Fruit fly (Drosophila melanogaster) whole organism, pupa: ENCODE results near the gene CG16753.

Source experiments
- CG10348 ChIP-seq: fragments of 200-800 bp; sonication (Bioruptor generic); IDR thresholded peaks from 2 replicates; pipeline ENCODE4 v1.3.6; 2022; ENCODE audit warnings: missing biosample characterization, missing genetic modification characterization
- CG12605 ChIP-seq: fragments of 200-800 bp; sonication (Bioruptor generic); IDR thresholded peaks from 2 replicates; pipeline ENCODE4 v1.3.6; 2022; ENCODE audit warnings: missing biosample characterization, missing genetic modification characterization
- CG13204 ChIP-seq: fragments of 200-800 bp; sonication (Bioruptor generic); optimal IDR thresholded peaks from 2 replicates; lab custom pipeline; 2018; ENCODE audit warnings: missing biosample characterization, mild to moderate bottlenecking, missing genetic modification characterization, moderate library complexity
- CG14655 ChIP-seq: fragments of 200-800 bp; sonication (Bioruptor generic); optimal IDR thresholded peaks from 3 replicates; lab custom pipeline; 2017; ENCODE audit warnings: mild to moderate bottlenecking, missing biosample characterization, missing genetic modification reagents, missing genetic modification characterization
- CG15710 ChIP-seq: fragments of 200-800 bp; sonication (Bioruptor generic); optimal IDR thresholded peaks from 2 replicates; lab custom pipeline; 2018; ENCODE audit warnings: missing biosample characterization, mild to moderate bottlenecking, missing genetic modification characterization, moderate library complexity
- CG17806 ChIP-seq: fragments of 200-800 bp; sonication (Bioruptor generic); optimal IDR thresholded peaks from 2 replicates; lab custom pipeline; 2018; ENCODE audit warnings: missing biosample characterization, mild to moderate bottlenecking, missing genetic modification characterization, moderate library complexity
- CG32121 ChIP-seq: fragments of 200-800 bp; sonication (Bioruptor generic); IDR thresholded peaks from 2 replicates; pipeline ENCODE4 v1.3.6; 2022; ENCODE audit warnings: missing biosample characterization, missing genetic modification characterization
- CG34367 ChIP-seq: fragments of 200-800 bp; sonication (Bioruptor generic); optimal IDR thresholded peaks from 2 replicates; lab custom pipeline; 2018; ENCODE audit warnings: missing biosample characterization, mild to moderate bottlenecking, missing genetic modification characterization
- CG4496 ChIP-seq: fragments of 200-800 bp; sonication (Bioruptor generic); IDR thresholded peaks from 3 replicates; pipeline ENCODE4 v1.3.6; 2022; ENCODE audit warnings: missing biosample characterization, missing genetic modification characterization
- CG8159 ChIP-seq: fragments of 200-800 bp; sonication (Bioruptor generic); optimal IDR thresholded peaks from 3 replicates; lab custom pipeline; 2018; ENCODE audit warnings: missing biosample characterization, mild to moderate bottlenecking, missing genetic modification characterization, moderate library complexity
- CG8301 ChIP-seq: fragments of 200-800 bp; sonication (Bioruptor generic); optimal IDR thresholded peaks from 2 replicates; lab custom pipeline; 2018; ENCODE audit warnings: missing biosample characterization, mild to moderate bottlenecking, missing genetic modification characterization
- CG9948 ChIP-seq: fragments of 200-800 bp; sonication (Bioruptor generic); optimal IDR thresholded peaks from 2 replicates; lab custom pipeline; 2018; ENCODE audit warnings: missing biosample characterization, mild to moderate bottlenecking, missing genetic modification characterization, moderate library complexity
- D1 ChIP-seq: fragments of 200-800 bp; sonication (Bioruptor generic); optimal IDR thresholded peaks from 2 replicates; lab custom pipeline; 2018; ENCODE audit warnings: missing biosample characterization, mild to moderate bottlenecking, missing genetic modification characterization, moderate library complexity
- EcR ChIP-seq: fragments of 200-800 bp; sonication (Bioruptor generic); optimal IDR thresholded peaks from 3 replicates; lab custom pipeline; 2019; ENCODE audit warnings: missing biosample characterization, missing genetic modification characterization, mild to moderate bottlenecking, moderate library complexity, missing genetic modification reagents
- Ets98B ChIP-seq: fragments of 200-800 bp; sonication (Bioruptor generic); IDR thresholded peaks from 2 replicates; pipeline ENCODE4 v1.3.6; 2022; ENCODE audit warnings: missing biosample characterization, missing genetic modification characterization
- Pif1A ChIP-seq: fragments of 200-800 bp; sonication (Bioruptor generic); optimal IDR thresholded peaks from 3 replicates; lab custom pipeline; 2016; ENCODE audit warnings: missing biosample characterization, missing genetic modification characterization
- Pif1B ChIP-seq: fragments of 200-800 bp; sonication (Bioruptor generic); optimal IDR thresholded peaks from 3 replicates; lab custom pipeline; 2016; ENCODE audit warnings: missing biosample characterization, missing genetic modification characterization
- Snoo ChIP-seq: fragments of 200-800 bp; sonication (Bioruptor generic); optimal IDR thresholded peaks from 3 replicates; lab custom pipeline; 2017; ENCODE audit warnings: missing biosample characterization, mild to moderate bottlenecking, missing genetic modification characterization, inconsistent platforms
- fd96Ca ChIP-seq: fragments of 200-800 bp; sonication (Bioruptor generic); IDR thresholded peaks from 3 replicates; pipeline ENCODE4 v1.3.6; 2022; ENCODE audit warnings: missing biosample characterization, missing genetic modification characterization
- gl ChIP-seq: fragments of 200-800 bp; sonication (Bioruptor generic); optimal IDR thresholded peaks from 2 replicates; lab custom pipeline; 2018; ENCODE audit warnings: missing biosample characterization, mild to moderate bottlenecking, missing genetic modification characterization
- rn ChIP-seq: fragments of 200-800 bp; sonication (Bioruptor generic); IDR thresholded peaks from 2 replicates; pipeline ENCODE4 v1.3.6; 2022; ENCODE audit warnings: missing biosample characterization, missing genetic modification characterization

CG16753 gene

DNA sequence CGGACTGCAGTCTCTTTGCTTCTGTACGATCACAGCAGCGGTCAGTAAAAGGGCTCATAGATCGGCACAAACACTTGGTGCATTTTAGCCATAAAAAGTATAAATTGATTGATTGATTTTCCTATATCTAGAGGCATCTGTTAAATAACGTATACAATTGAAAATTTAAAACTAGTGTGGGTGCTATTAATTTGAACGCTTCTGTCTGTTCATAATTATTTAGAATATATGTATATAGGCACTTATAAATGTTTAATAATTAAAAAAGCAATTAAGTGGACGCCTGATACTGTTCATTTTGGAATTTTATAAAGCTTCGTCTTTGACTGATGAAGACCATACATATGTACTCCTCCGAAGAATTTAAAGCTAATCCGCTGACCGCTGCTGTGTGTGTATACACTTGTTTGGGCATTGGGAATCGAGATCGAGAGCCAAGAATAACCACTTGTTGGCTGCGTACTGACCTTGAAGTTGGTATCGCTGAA is 9.6 kb upstream of the CG16753 start:
- TF ChIP-seq CG4496 (GFP tag; lab: Robert Waterston, UW): peak; percentile 74; the same call in 1 of the 3 replicates
- peak; percentile 70 for TF ChIP-seq gl (tag; lab: Kevin White, UChicago)
- no peak for TF ChIP-seq CG10348 (GFP tag; lab: Robert Waterston, UW)
- TF ChIP-seq CG13204 (GFP tag; lab: Kevin White, UChicago): peak; percentile 48
- peak; percentile 79 for TF ChIP-seq Snoo (tag; lab: Kevin White, UChicago)
- TF ChIP-seq CG9948 (tag; lab: Kevin White, UChicago): peak; percentile 90
- peak; percentile 92 for TF ChIP-seq CG15710 (tag; lab: Kevin White, UChicago)
- peak; percentile 87 for TF ChIP-seq CG34367 (tag; lab: Kevin White, UChicago)
- peak; percentile 32; the same call in 1 of the 3 replicates for TF ChIP-seq fd96Ca
- TF ChIP-seq rn (GFP tag; lab: Robert Waterston, UW): no peak
- peak; percentile 88 for TF ChIP-seq Pif1B (GFP tag; lab: Kevin White, UChicago)
- TF ChIP-seq D1: peak; percentile 89
- TF ChIP-seq Ets98B (GFP tag; lab: Robert Waterston, UW): peak; percentile 61
- TF ChIP-seq EcR (GFP tag; lab: Kevin White, UChicago): no peak
- TF ChIP-seq CG32121 (GFP tag; lab: Robert Waterston, UW): peak; percentile 37; the same call in 1 of the 2 replicates
- peak; percentile 83 for TF ChIP-seq Pif1A (GFP tag; lab: Kevin White, UChicago)
- peak; percentile 76 for TF ChIP-seq CG8301 (tag; lab: Kevin White, UChicago)
- peak; percentile 83 for TF ChIP-seq CG14655 (GFP tag; lab: Kevin White, UChicago)
- TF ChIP-seq CG12605: no peak; the same call in 1 of the 2 replicates
- peak; percentile 94 for TF ChIP-seq CG8159
- TF ChIP-seq CG17806: peak; percentile 87

- peak; percentile 96 for TF ChIP-seq Pif1A (GFP tag; lab: Kevin White, UChicago)
- peak; percentile 95 for TF ChIP-seq CG8159
- TF ChIP-seq Snoo (tag; lab: Kevin White, UChicago): peak; percentile 95
- no peak for TF ChIP-seq EcR (GFP tag; lab: Kevin White, UChicago)
- TF ChIP-seq CG17806: peak; percentile 96
- peak; percentile 97 for TF ChIP-seq Ets98B (GFP tag; lab: Robert Waterston, UW)
- TF ChIP-seq gl (tag; lab: Kevin White, UChicago): peak; percentile 91
- peak; percentile 67 for TF ChIP-seq CG10348 (GFP tag; lab: Robert Waterston, UW)
- peak; percentile 91 for TF ChIP-seq rn (GFP tag; lab: Robert Waterston, UW)
- peak; percentile 97 for TF ChIP-seq CG14655 (GFP tag; lab: Kevin White, UChicago)
- peak; percentile 97 for TF ChIP-seq CG12605
- TF ChIP-seq CG34367 (tag; lab: Kevin White, UChicago): peak; percentile 95
- TF ChIP-seq CG8301 (tag; lab: Kevin White, UChicago): peak; percentile 97
- peak; percentile 97 for TF ChIP-seq CG32121 (GFP tag; lab: Robert Waterston, UW)
- TF ChIP-seq CG13204 (GFP tag; lab: Kevin White, UChicago): peak; percentile 94
- TF ChIP-seq D1: no peak
- peak; percentile 96 for TF ChIP-seq CG15710 (tag; lab: Kevin White, UChicago)
- TF ChIP-seq Pif1B (GFP tag; lab: Kevin White, UChicago): peak; percentile 95
- TF ChIP-seq CG9948 (tag; lab: Kevin White, UChicago): peak; percentile 96
- peak; percentile 98 for TF ChIP-seq CG4496 (GFP tag; lab: Robert Waterston, UW)
- peak; percentile 97 for TF ChIP-seq fd96Ca
Observed at dm6 chr3L:3046325-3047156, 8.3 kb upstream of the CG16753 start, which contains the start of the genes scramb2 and Sk2. scramb2 (minus strand) TSS chr3L:3046812. Sk2 (plus strand) TSS chr3L:3047087.

DNA sequence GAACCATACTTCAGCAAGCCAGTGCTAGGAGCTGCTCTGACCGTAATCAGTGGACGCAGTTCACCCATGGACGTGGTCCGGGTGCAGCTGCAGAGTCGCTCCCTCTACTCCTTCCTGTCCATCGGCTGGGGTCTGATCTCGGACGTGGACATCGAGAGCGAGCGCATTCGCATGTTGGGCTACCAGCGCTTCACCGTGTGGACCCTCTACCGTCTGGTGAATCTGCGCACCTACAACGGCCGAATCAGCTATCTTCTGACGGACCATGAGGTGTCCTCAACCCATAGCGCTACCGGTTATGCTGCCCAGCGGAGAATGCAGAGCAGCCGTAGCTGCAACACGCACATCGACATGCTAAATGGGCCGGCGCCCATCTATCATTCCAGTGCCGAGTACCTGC is 6.2 kb upstream of the CG16753 start:
- TF ChIP-seq Ets98B (GFP tag; lab: Robert Waterston, UW) (no peak), CG32121 (GFP tag; lab: Robert Waterston, UW) (no peak), Pif1B (GFP tag; lab: Kevin White, UChicago) (no peak), fd96Ca (no peak), CG4496 (GFP tag; lab: Robert Waterston, UW) (no peak), CG17806 (no peak), CG13204 (GFP tag; lab: Kevin White, UChicago) (no peak), CG15710 (tag; lab: Kevin White, UChicago) (no peak), rn (GFP tag; lab: Robert Waterston, UW) (no peak)

DNA sequence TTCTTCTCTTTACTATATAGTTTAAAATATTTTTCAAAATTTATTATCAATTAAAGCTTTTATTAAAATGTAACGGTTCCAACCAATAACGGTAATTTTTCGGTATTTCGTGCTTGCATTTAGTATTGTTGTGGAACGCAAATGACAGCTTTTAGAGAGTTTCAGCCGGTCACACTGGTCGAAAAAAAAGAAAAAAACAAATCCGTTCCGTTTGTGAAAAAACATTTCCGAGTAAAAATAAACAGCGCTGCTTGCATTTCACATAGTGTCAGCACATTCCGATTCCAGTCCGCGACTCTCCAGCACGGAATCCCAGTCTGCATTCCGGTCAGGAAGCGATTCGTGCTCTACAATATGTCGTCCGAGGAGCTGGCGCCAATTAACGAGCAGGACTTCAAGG is 4.7 kb upstream of the CG16753 start, which contains the start of gene CG32485:
Gene CG32485 (plus strand): TSS at position 139 of the 400 bp plus-strand sequence.
- TF ChIP-seq CG13204 (GFP tag; lab: Kevin White, UChicago) (no peak), rn (GFP tag; lab: Robert Waterston, UW) (no peak), CG10348 (GFP tag; lab: Robert Waterston, UW) (no peak), Snoo (tag; lab: Kevin White, UChicago) (no peak), gl (tag; lab: Kevin White, UChicago) (peak; percentile 2), EcR (GFP tag; lab: Kevin White, UChicago) (no peak), fd96Ca (0 out of 3 replicates have a peak, but pooled peaks have one; percentile 11), Pif1A (GFP tag; lab: Kevin White, UChicago) (no peak), CG34367 (tag; lab: Kevin White, UChicago) (no peak), Pif1B (GFP tag; lab: Kevin White, UChicago) (no peak), CG12605 (0 out of 2 replicates have a peak, but pooled peaks have one; percentile 43), CG15710 (tag; lab: Kevin White, UChicago) (peak; percentile 25), D1 (no peak), CG32121 (GFP tag; lab: Robert Waterston, UW) (peak; percentile 42; the same call in 1 of the 2 replicates), CG14655 (GFP tag; lab: Kevin White, UChicago) (no peak), CG4496 (GFP tag; lab: Robert Waterston, UW) (peak; percentile 53; the same call in 2 of the 3 replicates), CG8159 (no peak), Ets98B (GFP tag; lab: Robert Waterston, UW) (no peak), CG17806 (no peak), CG8301 (tag; lab: Kevin White, UChicago) (peak; percentile 17), CG9948 (tag; lab: Kevin White, UChicago) (no peak)
